Worm (Caenorhabditis elegans) whole organism, early embryonic: ENCODE results near the gene ZK1240.6.

Experiments
- F13C5.2 ChIP-seq: sonication (generic microtip); optimal IDR thresholded peaks from 2 replicates; lab custom pipeline; 2017; ENCODE audit warnings: mild to moderate bottlenecking, missing genetic modification characterization, inconsistent platforms, missing compliant biosample characterization
- aly-1 ChIP-seq: sonication (generic microtip); optimal IDR thresholded peaks from 2 replicates; lab custom pipeline; 2016; ENCODE audit warnings: missing genetic modification characterization, missing compliant biosample characterization
- ama-1 ChIP-seq: fragments of 150-350 bp; optimal IDR thresholded peaks from 2 replicates; lab custom pipeline; 2014
- ceh-36 ChIP-seq: sonication (generic microtip); optimal IDR thresholded peaks from 2 replicates; lab custom pipeline; 2016; ENCODE audit warnings: missing genetic modification characterization, inconsistent platforms, missing compliant biosample characterization
- ets-7 ChIP-seq: sonication (generic microtip); optimal IDR thresholded peaks from 2 replicates; lab custom pipeline; 2016; ENCODE audit warnings: missing genotype, missing genetic modification characterization, missing compliant biosample characterization
- flt-1 ChIP-seq: fragments of 200-800 bp; sonication (Bioruptor generic); IDR thresholded peaks from 2 replicates; pipeline ENCODE4 v1.3.6; 2022; ENCODE audit warnings: missing genetic modification characterization, missing compliant biosample characterization
- hmbx-1 ChIP-seq: sonication (generic microtip); optimal IDR thresholded peaks from 2 replicates; lab custom pipeline; 2016; ENCODE audit warnings: mild to moderate bottlenecking, missing genetic modification characterization, missing compliant biosample characterization
- hmg-4 ChIP-seq: fragments of 200-800 bp; sonication (Bioruptor generic); optimal IDR thresholded peaks from 2 replicates; lab custom pipeline; 2018; ENCODE audit warnings: mild to moderate bottlenecking, missing genetic modification characterization, missing compliant biosample characterization
- hnd-1 ChIP-seq: sonication (generic microtip); optimal IDR thresholded peaks from 2 replicates; lab custom pipeline; 2016; ENCODE audit warnings: missing genetic modification characterization, missing compliant biosample characterization
- pes-1 ChIP-seq: fragments of 200-800 bp; sonication (Bioruptor generic); IDR thresholded peaks from 2 replicates; pipeline ENCODE4 v1.3.6; 2022; ENCODE audit warnings: missing genetic modification reagents, missing genetic modification characterization, missing compliant biosample characterization
- sea-1 ChIP-seq: fragments of 200-800 bp; sonication (Bioruptor generic); conservative IDR thresholded peaks from 2 replicates; pipeline ENCODE4 v1.3.6; 2022; ENCODE audit warnings: missing genetic modification characterization, missing compliant biosample characterization
- tbx-37 ChIP-seq: fragments of 200-800 bp; sonication (Bioruptor generic); conservative IDR thresholded peaks from 2 replicates; pipeline ENCODE4 v1.3.6; 2022; ENCODE audit warnings: missing genetic modification reagents, missing genetic modification characterization, missing compliant biosample characterization

DNA sequence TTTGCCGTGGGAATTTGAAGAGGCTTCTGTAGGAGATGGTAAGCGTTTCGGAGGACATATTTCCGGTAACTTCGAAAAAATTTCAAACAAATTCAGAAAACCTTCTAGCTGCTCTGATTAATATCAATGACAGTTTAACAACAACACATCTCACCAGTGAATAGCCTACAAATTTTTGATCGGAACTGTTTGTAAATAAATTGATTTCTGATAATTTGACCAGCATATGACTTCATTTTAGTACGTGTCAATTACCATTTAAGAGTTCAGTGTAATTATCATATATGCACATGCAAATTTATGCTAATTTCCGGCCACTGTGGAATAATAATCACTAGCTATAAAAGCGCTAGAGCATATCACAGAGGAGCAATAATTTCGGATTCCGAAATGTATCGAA, 2.2 kb upstream of the ZK1240.6 start, which contains the start of gene ZK1240.11:
- no peak for TF ChIP-seq sea-1 (GFP tag; lab: Robert Waterston, UW)
- no peak for TF ChIP-seq ama-1 (lab: Kevin White, UChicago)
- TF ChIP-seq F13C5.2, result no peak
- TF ChIP-seq ceh-36, result no peak
- no peak for TF ChIP-seq hmg-4
- no peak for TF ChIP-seq hnd-1 (tag; lab: Kevin White, UChicago)
- no peak for TF ChIP-seq ets-7 (tag; lab: Kevin White, UChicago)
- TF ChIP-seq tbx-37 (GFP tag; lab: Robert Waterston, UW), result no peak
- TF ChIP-seq aly-1, result no peak
- no peak for TF ChIP-seq flt-1 (GFP tag; lab: Robert Waterston, UW)
- TF ChIP-seq hmbx-1 (tag; lab: Kevin White, UChicago), result no peak
- no peak for TF ChIP-seq pes-1 (GFP tag; lab: Robert Waterston, UW)
